In the genomic region with DNA sequence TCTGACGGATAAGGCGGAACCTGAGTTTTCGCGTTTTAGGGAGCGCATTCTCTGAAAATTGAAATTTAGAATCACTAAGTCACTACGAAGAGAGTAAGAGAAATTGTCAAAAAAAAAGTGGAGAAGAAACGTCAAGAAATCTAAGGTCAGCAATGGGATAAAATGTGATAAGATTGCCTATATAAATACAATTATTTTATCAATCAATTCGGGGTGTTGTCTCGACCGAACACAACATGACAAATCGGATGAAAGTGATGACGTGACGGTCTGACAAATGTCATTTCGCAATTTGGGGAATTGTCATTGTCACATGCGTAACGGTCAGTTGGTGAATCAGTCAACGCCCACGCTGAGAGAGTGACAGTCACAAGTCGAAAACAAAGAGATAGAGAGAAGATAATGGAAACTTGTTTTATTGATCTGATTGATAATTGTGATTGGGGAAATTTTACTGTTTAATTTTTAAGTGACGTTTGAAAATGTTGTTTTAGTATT, we compare ENCODE assay signal across 2 worm cellular contexts.
TF ChIP-seq lines count a peak whose summit lies in the region.

cnp-3 (minus strand) TSS at position 51 of the 498 bp plus-strand sequence.

TF ChIP-seq in whole organism, L1 larva, 84 proteins besides CTCF, POLR2A, EP300 and RAD21 (continued from another document):
- TF ChIP-seq swsn-7 (tag; optimal IDR thresholded peaks at IDR 0.05; lab: Kevin White, UChicago) (no peak), irx-1 (tag; optimal IDR thresholded peaks at IDR 0.05; lab: Kevin White, UChicago) (no peak), ama-1 (optimal IDR thresholded peaks at IDR 0.05; lab: Kevin White, UChicago) (no peak), hlh-4 (tag; optimal IDR thresholded peaks at IDR 0.05; lab: Kevin White, UChicago) (no peak), mab-9 (GFP tag; IDR thresholded peaks at IDR 0.05; lab: Robert Waterston, UW) (no peak), rnt-1 (tag; optimal IDR thresholded peaks at IDR 0.05; lab: Kevin White, UChicago) (no peak), zag-1 (tag; optimal IDR thresholded peaks at IDR 0.05; lab: Kevin White, UChicago) (no peak), C04F5.9 (tag; optimal IDR thresholded peaks at IDR 0.05; lab: Kevin White, UChicago) (no peak), nhr-71 (tag; optimal IDR thresholded peaks at IDR 0.05; lab: Kevin White, UChicago) (peak; percentile 54), ces-1 (GFP tag; optimal IDR thresholded peaks at IDR 0.05; lab: Kevin White, UChicago) (no peak), ets-5 (GFP tag; IDR thresholded peaks at IDR 0.05; lab: Robert Waterston, UW) (no peak), ztf-4 (tag; optimal IDR thresholded peaks at IDR 0.05; lab: Kevin White, UChicago) (no peak), unc-86 (tag; optimal IDR thresholded peaks at IDR 0.05; lab: Kevin White, UChicago) (no peak), nhr-90 (tag; optimal IDR thresholded peaks at IDR 0.05; lab: Kevin White, UChicago; ENCODE audit: poor library complexity) (peak; percentile 47), dsc-1 (tag; optimal IDR thresholded peaks at IDR 0.05; lab: Kevin White, UChicago) (no peak), nhr-237 (tag; optimal IDR thresholded peaks at IDR 0.05; lab: Kevin White, UChicago) (no peak), alr-1 (tag; optimal IDR thresholded peaks at IDR 0.05; lab: Kevin White, UChicago; ENCODE audit: borderline replicate concordance) (no peak), efl-3 (GFP tag; optimal IDR thresholded peaks at IDR 0.05; lab: Kevin White, UChicago) (no peak), nhr-47 (tag; optimal IDR thresholded peaks at IDR 0.05; lab: Kevin White, UChicago) (no peak), mep-1 (tag; optimal IDR thresholded peaks at IDR 0.05; lab: Kevin White, UChicago) (no peak), elt-3 (tag; optimal IDR thresholded peaks at IDR 0.05; lab: Kevin White, UChicago) (peak in 2 of 6 experiments; percentile 79 to 96), efl-1 (optimal IDR thresholded peaks at IDR 0.05; lab: Kevin White, UChicago) (no peak), efl-1 (GFP tag; optimal IDR thresholded peaks at IDR 0.05 in 1 of 2; lab: Kevin White, UChicago) (peak in 1 of 2 experiments; percentile 79), hlh-17 (GFP tag; optimal IDR thresholded peaks at IDR 0.05; lab: Kevin White, UChicago; ENCODE audit: borderline replicate concordance) (no peak), nhr-20 (tag; optimal IDR thresholded peaks at IDR 0.05; lab: Kevin White, UChicago) (peak; percentile 58), sox-4 (tag; optimal IDR thresholded peaks at IDR 0.05; lab: Kevin White, UChicago) (no peak), tlp-1 (tag; optimal IDR thresholded peaks at IDR 0.05; lab: Kevin White, UChicago) (no peak), unc-98 (GFP tag; IDR thresholded peaks at IDR 0.05; lab: Robert Waterston, UW) (no peak), lir-3 (tag; optimal IDR thresholded peaks at IDR 0.05; lab: Kevin White, UChicago; ENCODE audit: poor library complexity) (no peak), nhr-85 (tag; lab: Kevin White, UChicago) (peak; percentile 85), C16A3.4 (tag; optimal IDR thresholded peaks at IDR 0.05; lab: Kevin White, UChicago) (no peak), nhr-77 (tag; optimal IDR thresholded peaks at IDR 0.05; lab: Kevin White, UChicago) (no peak), lin-13 (GFP tag; optimal IDR thresholded peaks at IDR 0.05; lab: Kevin White, UChicago) (no peak), lin-35 (GFP tag; optimal IDR thresholded peaks at IDR 0.05; lab: Kevin White, UChicago) (peak in 1 of 2 experiments; percentile 49), snu-23 (GFP tag; optimal IDR thresholded peaks at IDR 0.05; lab: Kevin White, UChicago) (peak; percentile 38), blmp-1 (tag; optimal IDR thresholded peaks at IDR 0.05; lab: Kevin White, UChicago) (peak; percentile 73), pax-3 (tag; optimal IDR thresholded peaks at IDR 0.05; lab: Kevin White, UChicago) (no peak), fos-1 (tag; optimal IDR thresholded peaks at IDR 0.05; lab: Kevin White, UChicago) (no peak), ceh-88 (GFP tag; IDR thresholded peaks at IDR 0.05; lab: Robert Waterston, UW) (no peak), C34B4.2 (tag; optimal IDR thresholded peaks at IDR 0.05; lab: Kevin White, UChicago) (no peak), unc-62 (GFP tag; optimal IDR thresholded peaks at IDR 0.05; lab: Kevin White, UChicago) (no peak)

TF ChIP-seq in whole organism, L4 larva, 104 proteins besides CTCF, POLR2A, EP300 and RAD21 (continued from another document):
- TF ChIP-seq ceh-44 (GFP tag; IDR thresholded peaks at IDR 0.05; lab: Robert Waterston, UW) (no peak), daf-12 (tag; optimal IDR thresholded peaks at IDR 0.05; lab: Kevin White, UChicago) (no peak), ctbp-1 (GFP tag; IDR thresholded peaks at IDR 0.05; lab: Robert Waterston, UW) (no peak), unc-39 (tag; optimal IDR thresholded peaks at IDR 0.05; lab: Kevin White, UChicago) (no peak), T20F7.1 (GFP tag; optimal IDR thresholded peaks at IDR 0.05; lab: Kevin White, UChicago) (no peak), lin-38 (GFP tag; IDR thresholded peaks at IDR 0.05; lab: Robert Waterston, UW) (no peak), unc-62 (GFP tag; optimal IDR thresholded peaks at IDR 0.05 in 1 of 2; lab: Kevin White, UChicago) (peak in 1 of 2 experiments; percentile 61), unc-62 (tag; optimal IDR thresholded peaks at IDR 0.05; lab: Kevin White, UChicago) (no peak), fos-1 (tag; optimal IDR thresholded peaks at IDR 0.05; lab: Kevin White, UChicago) (no peak), ceh-82 (tag; optimal IDR thresholded peaks at IDR 0.05; lab: Kevin White, UChicago) (no peak), snpc-4 (tag; optimal IDR thresholded peaks at IDR 0.05; lab: Kevin White, UChicago) (no peak), egl-43 (GFP tag; IDR thresholded peaks at IDR 0.05; lab: Robert Waterston, UW) (no peak), dve-1 (tag; optimal IDR thresholded peaks at IDR 0.05; lab: Kevin White, UChicago; ENCODE audit: insufficient read depth) (peak; percentile 60), nhr-42 (GFP tag; IDR thresholded peaks at IDR 0.05; lab: Robert Waterston, UW) (no peak), lim-7 (GFP tag; IDR thresholded peaks at IDR 0.05; lab: Robert Waterston, UW) (no peak), zip-2 (tag; optimal IDR thresholded peaks at IDR 0.05; lab: Kevin White, UChicago) (no peak), pha-4 (GFP tag; IDR thresholded peaks at IDR 0.05; lab: Robert Waterston, UW) (no peak), pha-4 (tag; optimal IDR thresholded peaks at IDR 0.05; lab: Kevin White, UChicago) (no peak), dmd-6 (GFP tag; IDR thresholded peaks at IDR 0.05; lab: Robert Waterston, UW) (peak; percentile 45), spr-1 (tag; optimal IDR thresholded peaks at IDR 0.05; lab: Kevin White, UChicago) (no peak), mdt-29 (GFP tag; IDR thresholded peaks at IDR 0.05; lab: Robert Waterston, UW) (no peak), dmd-9 (GFP tag; IDR thresholded peaks at IDR 0.05; lab: Robert Waterston, UW) (no peak)
